Fruit fly (Drosophila melanogaster): ENCODE results near the gene CG3808.

Gene CG3808

dm6 chr3L:18996030-18996773 lies 4.2 kb downstream of the CG3808 start (continued):
- TF ChIP-seq nom (GFP tag; optimal IDR thresholded peaks at IDR 0.05) (no peak), tin (GFP tag; optimal IDR thresholded peaks at IDR 0.05) (peak; percentile 61), p53 (GFP tag; optimal IDR thresholded peaks at IDR 0.05) (no peak), CG6654 (GFP tag; optimal IDR thresholded peaks at IDR 0.05) (peak; percentile 56), Dll (GFP tag; IDR thresholded peaks at IDR 0.05; ENCODE audit: partially characterized antibody) (peak; percentile 28; the same call in 2 of the 4 replicates), CG30431 (GFP tag; optimal IDR thresholded peaks at IDR 0.05) (peak; percentile 30), seq (GFP tag; IDR thresholded peaks at IDR 0.05) (peak; percentile 19; the same call in 1 of the 2 replicates), CG8944 (GFP tag; optimal IDR thresholded peaks at IDR 0.05) (peak; percentile 28), CG6791 (GFP tag; IDR thresholded peaks at IDR 0.05; ENCODE audit: partially characterized antibody) (0 out of 3 replicates have a peak, but pooled peaks have one; percentile 37), vfl (GFP tag; optimal IDR thresholded peaks at IDR 0.05) (peak; percentile 3), tup (GFP tag; optimal IDR thresholded peaks at IDR 0.05) (peak; percentile 29), crp (GFP tag; optimal IDR thresholded peaks at IDR 0.05) (peak in 1 of 2 experiments; percentile 6), CG33213 (GFP tag; optimal IDR thresholded peaks at IDR 0.05) (peak; percentile 30), CG17568 (GFP tag; optimal IDR thresholded peaks at IDR 0.05) (peak; percentile 19), CG8478 (optimal IDR thresholded peaks at IDR 0.05) (no peak), rib (GFP tag; IDR thresholded peaks at IDR 0.05) (no peak), CG9797 (GFP tag; optimal IDR thresholded peaks at IDR 0.05) (no peak), esg (GFP tag; conservative IDR thresholded peaks at IDR 0.05) (peak; percentile 65), CG1647 (GFP tag; optimal IDR thresholded peaks at IDR 0.05) (peak; percentile 0), wdn (GFP tag; IDR thresholded peaks at IDR 0.05) (peak; percentile 72), CG17802 (tag; optimal IDR thresholded peaks at IDR 0.05) (no peak), zen2 (GFP tag; IDR thresholded peaks at IDR 0.05; ENCODE audit: partially characterized antibody) (peak; percentile 21; the same call in 1 of the 3 replicates), CG4707 (GFP tag; optimal IDR thresholded peaks at IDR 0.05) (no peak), Usf (GFP tag; optimal IDR thresholded peaks at IDR 0.05) (peak; percentile 74), Elba2 (GFP tag; optimal IDR thresholded peaks at IDR 0.05) (no peak), bigmax (GFP tag; optimal IDR thresholded peaks at IDR 0.05) (peak; percentile 4), Spps (tag; optimal IDR thresholded peaks at IDR 0.05) (no peak), CG17829 (tag; optimal IDR thresholded peaks at IDR 0.05) (peak; percentile 45), CG11456 (GFP tag; IDR thresholded peaks at IDR 0.05) (peak; percentile 79; the same call in 2 of the 3 replicates), CG2889 (GFP tag; IDR thresholded peaks at IDR 0.05) (peak; percentile 58; the same call in 2 of the 3 replicates), pros (GFP tag; optimal IDR thresholded peaks at IDR 0.05) (no peak), dm (GFP tag; optimal IDR thresholded peaks at IDR 0.05) (peak; percentile 10), CG12155 (GFP tag; optimal IDR thresholded peaks at IDR 0.05) (peak; percentile 51), Hr78 (GFP tag; optimal IDR thresholded peaks at IDR 0.05) (no peak), en (GFP tag; optimal IDR thresholded peaks at IDR 0.05) (peak; percentile 32), Dref (GFP tag; IDR thresholded peaks at IDR 0.05) (no peak), ash1 (GFP tag; optimal IDR thresholded peaks at IDR 0.05) (no peak), CG3847 (GFP tag; IDR thresholded peaks at IDR 0.05) (peak; percentile 64), CG8359 (GFP tag; optimal IDR thresholded peaks at IDR 0.05; ENCODE audit: borderline replicate concordance) (peak; percentile 2), BEAF-32 (GFP tag; optimal IDR thresholded peaks at IDR 0.05) (no peak), ara (GFP tag; IDR thresholded peaks at IDR 0.05) (peak; percentile 50; the same call in 1 of the 2 replicates), Xbp1 (GFP tag; optimal IDR thresholded peaks at IDR 0.05) (peak; percentile 65), lilli (GFP tag; optimal IDR thresholded peaks at IDR 0.05) (peak; percentile 84), Oaz (GFP tag; IDR thresholded peaks at IDR 0.05) (no peak), CG11560 (tag; IDR thresholded peaks at IDR 0.05) (peak; percentile 67), CG32767 (GFP tag; IDR thresholded peaks at IDR 0.05) (no peak), ac (GFP tag; optimal IDR thresholded peaks at IDR 0.05) (no peak), Myb (GFP tag; optimal IDR thresholded peaks at IDR 0.05) (peak; percentile 63), HLHmδ (GFP tag; optimal IDR thresholded peaks at IDR 0.05) (no peak)
